Fruit fly (Drosophila melanogaster) whole organism, embryonic: ENCODE data around the gene CG10730.

Source experiments
- B-H1 ChIP-seq: fragments of 200-800 bp; sonication (Bioruptor generic); IDR thresholded peaks from 3 replicates; pipeline ENCODE4 v1.3.6; 2022; ENCODE audit warnings: missing biosample characterization, missing genetic modification characterization
- CG11456 ChIP-seq: fragments of 200-800 bp; sonication (Bioruptor generic); IDR thresholded peaks from 3 replicates; pipeline ENCODE4 v1.3.6; 2022; ENCODE audit warnings: missing biosample characterization, missing genetic modification characterization
- CG11560 ChIP-seq: fragments of 200-800 bp; sonication (Bioruptor generic); IDR thresholded peaks from 3 replicates; pipeline ENCODE4 v1.3.6; 2022; ENCODE audit warnings: missing biosample characterization, missing genetic modification characterization
- CG1233 ChIP-seq: fragments of 200-800 bp; sonication (Bioruptor generic); optimal IDR thresholded peaks from 4 replicates; lab custom pipeline; 2018; ENCODE audit warnings: missing biosample characterization, mild to moderate bottlenecking, missing genetic modification characterization
- CG13287 ChIP-seq: fragments of 200-800 bp; sonication (Bioruptor generic); IDR thresholded peaks from 2 replicates; pipeline ENCODE4 v1.3.6; 2022; ENCODE audit warnings: missing biosample characterization, missing genetic modification characterization; ENCODE audit not compliant: partially characterized antibody
- CG13624 ChIP-seq: fragments of 200-800 bp; sonication (Bioruptor generic); optimal IDR thresholded peaks from 2 replicates; lab custom pipeline; 2016; ENCODE audit warnings: missing biosample characterization, missing genetic modification characterization
- CG14441 ChIP-seq: fragments of 200-800 bp; sonication (Bioruptor generic); IDR thresholded peaks from 2 replicates; pipeline ENCODE4 v1.3.6; 2022; ENCODE audit warnings: missing biosample characterization, missing genetic modification characterization
- CG15011 ChIP-seq: fragments of 200-800 bp; sonication (Bioruptor generic); optimal IDR thresholded peaks from 3 replicates; lab custom pipeline; 2018; ENCODE audit warnings: missing biosample characterization, mild to moderate bottlenecking, missing genetic modification characterization
- CG1529 ChIP-seq: fragments of 200-800 bp; sonication (Bioruptor generic); optimal IDR thresholded peaks from 3 replicates; lab custom pipeline; 2018; ENCODE audit warnings: missing biosample characterization, missing genetic modification characterization
- CG1647 ChIP-seq: fragments of 200-800 bp; sonication (Bioruptor generic); optimal IDR thresholded peaks from 3 replicates; lab custom pipeline; 2016; ENCODE audit warnings: missing biosample characterization, missing genetic modification characterization
- CG17568 ChIP-seq: fragments of 200-800 bp; sonication (Bioruptor generic); optimal IDR thresholded peaks from 2 replicates; lab custom pipeline; 2018; ENCODE audit warnings: missing biosample characterization, mild to moderate bottlenecking, missing genetic modification characterization, moderate library complexity
- CG2889 ChIP-seq: fragments of 200-800 bp; sonication (Bioruptor generic); IDR thresholded peaks from 3 replicates; pipeline ENCODE4 v1.3.6; 2022; ENCODE audit warnings: missing biosample characterization, missing genetic modification characterization
- CG31441 ChIP-seq: fragments of 200-800 bp; sonication (Bioruptor generic); IDR thresholded peaks from 2 replicates; pipeline ENCODE4 v1.3.6; 2022; ENCODE audit warnings: missing biosample characterization, missing genetic modification characterization
- CG33557 ChIP-seq: fragments of 200-800 bp; sonication (Bioruptor generic); optimal IDR thresholded peaks from 2 replicates; lab custom pipeline; 2019; ENCODE audit warnings: missing biosample characterization, mild to moderate bottlenecking, missing genetic modification characterization, moderate library complexity
- CG4282 ChIP-seq: fragments of 200-800 bp; sonication (Bioruptor generic); optimal IDR thresholded peaks from 2 replicates; lab custom pipeline; 2016; ENCODE audit warnings: missing biosample characterization, missing genetic modification characterization
- CG4328 ChIP-seq: fragments of 200-800 bp; sonication (Bioruptor generic); optimal IDR thresholded peaks from 3 replicates; lab custom pipeline; 2017; ENCODE audit warnings: missing biosample characterization, missing genetic modification reagents, missing genetic modification characterization
- CG4820 ChIP-seq: fragments of 200-800 bp; sonication (Bioruptor generic); optimal IDR thresholded peaks from 3 replicates; lab custom pipeline; 2016; ENCODE audit warnings: missing biosample characterization, missing genetic modification characterization
- CG7271 ChIP-seq: fragments of 200-800 bp; sonication (Bioruptor generic); optimal IDR thresholded peaks from 2 replicates; lab custom pipeline; 2018; ENCODE audit warnings: missing biosample characterization, mild to moderate bottlenecking, missing genetic modification characterization, moderate library complexity
- CG8388 ChIP-seq: fragments of 200-800 bp; sonication (Bioruptor generic); optimal IDR thresholded peaks from 2 replicates; lab custom pipeline; 2019; ENCODE audit warnings: missing biosample characterization, mild to moderate bottlenecking, missing genetic modification characterization, moderate library complexity
- CG8765 ChIP-seq: fragments of 200-800 bp; sonication (Bioruptor generic); IDR thresholded peaks from 2 replicates; pipeline ENCODE4 v1.3.6; 2022; ENCODE audit warnings: missing biosample characterization, missing genetic modification characterization
- CG9797 ChIP-seq: fragments of 200-800 bp; sonication (Bioruptor generic); optimal IDR thresholded peaks from 3 replicates; lab custom pipeline; 2018; ENCODE audit warnings: missing biosample characterization, mild to moderate bottlenecking, missing genetic modification characterization
- CoRest ChIP-seq: fragments of 200-800 bp; sonication (Bioruptor generic); optimal IDR thresholded peaks from 3 replicates; lab custom pipeline; 2018; ENCODE audit warnings: missing biosample characterization, mild to moderate bottlenecking, missing genetic modification characterization, moderate library complexity
- Dref ChIP-seq: fragments of 200-800 bp; sonication (Bioruptor generic); IDR thresholded peaks from 2 replicates; pipeline ENCODE4 v1.3.6; 2022; ENCODE audit warnings: missing biosample characterization, missing genetic modification characterization
- GATAe ChIP-seq: fragments of 200-800 bp; sonication (Bioruptor generic); conservative IDR thresholded peaks from 2 replicates; pipeline ENCODE4 v1.3.6; 2022; ENCODE audit warnings: missing biosample characterization, missing genetic modification characterization
- Jarid2 ChIP-seq: fragments of 200-800 bp; sonication (Bioruptor generic); optimal IDR thresholded peaks from 3 replicates; lab custom pipeline; 2017; ENCODE audit warnings: mild to moderate bottlenecking, missing biosample characterization, missing genetic modification reagents, missing genetic modification characterization
- Max ChIP-seq: fragments of 200-800 bp; sonication (Bioruptor generic); optimal IDR thresholded peaks from 2 replicates; lab custom pipeline; 2016; ENCODE audit warnings: missing biosample characterization, mild to moderate bottlenecking, missing genetic modification characterization
- Mrtf ChIP-seq: fragments of 200-800 bp; sonication (Bioruptor generic); IDR thresholded peaks from 3 replicates; pipeline ENCODE4 v1.3.6; 2022; ENCODE audit warnings: missing biosample characterization, missing genetic modification characterization
- Pdp1 ChIP-seq, 2 experiments: fragments of 200-800 bp; sonication (Bioruptor generic); optimal IDR thresholded peaks; 3 replicates each; lab custom pipeline; 2016; ENCODE audit warnings: missing biosample characterization in 2 of 2, missing genetic modification characterization in 2 of 2, mild to moderate bottlenecking in 1 of 2, moderate library complexity in 1 of 2
- Poxn ChIP-seq: fragments of 200-800 bp; sonication (Bioruptor generic); IDR thresholded peaks from 2 replicates; pipeline ENCODE4 v1.3.6; 2022; ENCODE audit warnings: missing biosample characterization, missing genetic modification characterization
- Sox102F ChIP-seq: fragments of 200-800 bp; sonication (Bioruptor generic); optimal IDR thresholded peaks from 2 replicates; lab custom pipeline; 2018; ENCODE audit warnings: missing biosample characterization, mild to moderate bottlenecking, missing genetic modification characterization, moderate library complexity
- Usf ChIP-seq: fragments of 200-800 bp; sonication (Bioruptor generic); optimal IDR thresholded peaks from 2 replicates; lab custom pipeline; 2017; ENCODE audit warnings: missing genotype, missing biosample characterization, missing genetic modification characterization
- Vsx1 ChIP-seq: fragments of 200-800 bp; sonication (Bioruptor generic); optimal IDR thresholded peaks from 2 replicates; lab custom pipeline; 2017; ENCODE audit warnings: missing biosample characterization, mild to moderate bottlenecking, missing genetic modification characterization, missing genetic modification reagents
- bigmax ChIP-seq: fragments of 200-800 bp; sonication (Bioruptor generic); optimal IDR thresholded peaks from 2 replicates; lab custom pipeline; 2018; ENCODE audit warnings: missing biosample characterization, mild to moderate bottlenecking, missing genetic modification characterization
- br ChIP-seq: fragments of >200 bp; optimal IDR thresholded peaks from 2 replicates; lab custom pipeline; 2017
- cato ChIP-seq: fragments of 200-800 bp; sonication (Bioruptor generic); optimal IDR thresholded peaks from 2 replicates; lab custom pipeline; 2016; ENCODE audit warnings: missing biosample characterization, missing genetic modification characterization, borderline replicate concordance
- chif ChIP-seq, 2 experiments: fragments of 200-800 bp; sonication (Bioruptor generic); optimal IDR thresholded peaks; 3 replicates each; lab custom pipeline; 2016; ENCODE audit warnings: missing biosample characterization in 2 of 2, missing genetic modification characterization in 2 of 2
- cwo ChIP-seq: fragments of 200-800 bp; sonication (Bioruptor generic); optimal IDR thresholded peaks from 3 replicates; lab custom pipeline; 2017; ENCODE audit warnings: missing biosample characterization, missing genetic modification characterization, mild to moderate bottlenecking, moderate library complexity, missing genetic modification reagents
- dan ChIP-seq: fragments of 200-800 bp; sonication (Bioruptor generic); IDR thresholded peaks from 2 replicates; pipeline ENCODE4 v1.3.6; 2022; ENCODE audit warnings: missing biosample characterization, missing genetic modification characterization
- fd102C ChIP-seq: fragments of 200-800 bp; sonication (Bioruptor generic); optimal IDR thresholded peaks from 2 replicates; lab custom pipeline; 2018; ENCODE audit warnings: missing biosample characterization, mild to moderate bottlenecking, missing genetic modification characterization, moderate library complexity
- fru ChIP-seq: fragments of >200 bp; optimal IDR thresholded peaks from 2 replicates; lab custom pipeline; 2017
- gsb ChIP-seq: fragments of 200-800 bp; sonication (Bioruptor generic); IDR thresholded peaks from 2 replicates; pipeline ENCODE4 v1.3.6; 2022; ENCODE audit warnings: missing biosample characterization, missing genetic modification characterization
- hb ChIP-seq: fragments of 200-800 bp; sonication (Bioruptor generic); IDR thresholded peaks from 3 replicates; pipeline ENCODE4 v1.3.6; 2022; ENCODE audit warnings: missing biosample characterization, missing genetic modification characterization; ENCODE audit not compliant: partially characterized antibody
- jigr1 ChIP-seq: fragments of 200-800 bp; sonication (Bioruptor generic); IDR thresholded peaks from 3 replicates; pipeline ENCODE4 v1.3.6; 2022; ENCODE audit warnings: missing biosample characterization, missing genetic modification characterization
- lbe ChIP-seq: fragments of 200-800 bp; sonication (Bioruptor generic); optimal IDR thresholded peaks from 2 replicates; lab custom pipeline; 2016; ENCODE audit warnings: missing biosample characterization, mild to moderate bottlenecking, missing genetic modification characterization
- maf-S ChIP-seq: fragments of 200-800 bp; sonication (Bioruptor generic); optimal IDR thresholded peaks from 2 replicates; lab custom pipeline; 2016; ENCODE audit warnings: missing biosample characterization, missing genetic modification characterization
- rib ChIP-seq: fragments of 200-800 bp; sonication (Bioruptor generic); IDR thresholded peaks from 2 replicates; pipeline ENCODE4 v1.3.6; 2022; ENCODE audit warnings: missing biosample characterization, missing genetic modification characterization
- sd ChIP-seq: fragments of 200-800 bp; sonication (Bioruptor generic); optimal IDR thresholded peaks from 3 replicates; lab custom pipeline; 2018; ENCODE audit warnings: missing biosample characterization, mild to moderate bottlenecking, missing genetic modification characterization, moderate library complexity
- slp2 ChIP-seq: fragments of 200-800 bp; sonication (Bioruptor generic); optimal IDR thresholded peaks from 2 replicates; lab custom pipeline; 2016; ENCODE audit warnings: missing biosample characterization, missing genetic modification characterization
- twi ChIP-seq: fragments of 200-800 bp; optimal IDR thresholded peaks from 2 replicates; lab custom pipeline; 2019; ENCODE audit warnings: missing biosample characterization, mild to moderate bottlenecking, missing genetic modification characterization, moderate library complexity
- wor ChIP-seq: fragments of 200-800 bp; sonication (Bioruptor generic); IDR thresholded peaks from 2 replicates; pipeline ENCODE4 v1.3.6; 2022; ENCODE audit warnings: missing biosample characterization, missing genetic modification characterization

Gene CG10730

DNA sequence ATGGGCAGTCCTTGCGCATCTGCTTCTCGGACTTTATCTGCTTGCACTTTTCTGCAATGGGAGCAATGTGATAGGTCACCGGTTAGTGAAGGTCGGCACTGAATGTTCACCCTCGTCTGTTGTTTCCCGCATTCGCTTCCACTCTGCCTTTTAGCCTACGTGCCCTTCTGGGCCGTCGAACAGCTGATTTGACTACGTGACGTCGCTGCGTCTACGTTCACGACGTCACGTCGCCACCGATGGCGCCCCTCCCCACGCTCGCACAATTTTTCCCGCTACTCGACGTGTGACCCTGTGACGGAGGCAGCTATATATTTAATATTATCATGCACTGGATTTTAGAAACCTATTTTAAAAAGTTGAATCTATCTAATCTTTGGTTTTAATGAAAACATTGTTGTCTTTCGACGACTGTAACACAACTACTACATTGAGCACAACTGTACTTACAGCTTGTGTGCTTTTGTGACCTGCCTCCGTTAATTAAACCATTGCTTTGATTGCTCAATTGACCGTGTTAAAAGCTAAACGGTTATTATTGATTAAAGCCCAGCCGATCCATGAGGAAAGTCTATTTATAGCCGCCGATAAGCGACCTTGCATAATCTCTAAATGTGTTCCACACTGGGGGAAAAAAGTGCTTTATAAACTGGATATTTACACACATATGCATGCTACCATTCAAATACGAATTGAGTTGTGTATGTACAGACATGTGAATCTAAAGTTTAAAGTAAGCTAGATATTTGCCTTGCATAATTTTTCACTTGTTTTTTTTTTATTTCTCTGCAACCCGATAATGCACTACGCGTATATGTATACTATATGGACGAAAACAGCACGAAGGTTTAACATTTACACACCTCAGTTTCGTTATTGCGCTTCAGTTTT is 11.2 kb upstream of the CG10730 start (continued):
- peak; percentile 47 for TF ChIP-seq lbe (GFP tag; lab: Kevin White, UChicago)
- TF ChIP-seq CG11560 (tag; lab: Robert Waterston, UW): no peak
- TF ChIP-seq CG31441 (GFP tag; lab: Robert Waterston, UW): no peak
- TF ChIP-seq Dref (GFP tag; lab: Robert Waterston, UW): no peak
- no peak for TF ChIP-seq slp2
- no peak for TF ChIP-seq Max (GFP tag; lab: Kevin White, UChicago)
- no peak for TF ChIP-seq CG33557
- no peak for TF ChIP-seq gsb (GFP tag; lab: Robert Waterston, UW)
- no peak for TF ChIP-seq jigr1
- peak; percentile 32 for TF ChIP-seq CoRest (tag; lab: Kevin White, UChicago)
- no peak for TF ChIP-seq GATAe (GFP tag; lab: Robert Waterston, UW)
- TF ChIP-seq CG8388 (GFP tag; lab: Kevin White, UChicago): no peak
- TF ChIP-seq rib: no peak
- TF ChIP-seq CG15011: no peak
- TF ChIP-seq CG8765 (GFP tag; lab: Robert Waterston, UW): no peak
- TF ChIP-seq Poxn (GFP tag; lab: Robert Waterston, UW): no peak
- no peak for TF ChIP-seq wor (GFP tag; lab: Robert Waterston, UW)
- TF ChIP-seq CG4328 (GFP tag; lab: Kevin White, UChicago): no peak
- TF ChIP-seq CG11456 (GFP tag; lab: Robert Waterston, UW): no peak
- peak; percentile 18 for TF ChIP-seq CG17568 (GFP tag; lab: Kevin White, UChicago)
- TF ChIP-seq CG13624 (GFP tag; lab: Kevin White, UChicago): no peak
- TF ChIP-seq CG4282 (GFP tag; lab: Kevin White, UChicago): no peak
- no peak for TF ChIP-seq fd102C (GFP tag; lab: Kevin White, UChicago)
- no peak for TF ChIP-seq CG4820
- TF ChIP-seq Sox102F: peak; percentile 47
- no peak for TF ChIP-seq CG2889 (GFP tag; lab: Robert Waterston, UW)
- TF ChIP-seq CG7271 (tag; lab: Kevin White, UChicago): no peak
- no peak for TF ChIP-seq CG1233
- TF ChIP-seq CG9797 (GFP tag; lab: Kevin White, UChicago): no peak
- no peak for TF ChIP-seq fru (lab: Kevin White, UChicago)
- peak in 1 of 2 experiments; percentile 85 for TF ChIP-seq Pdp1 (GFP tag; optimal IDR thresholded peaks at IDR 0.05; lab: Kevin White, UChicago)
- 0 out of 3 replicates have a peak, but pooled peaks have one; percentile 29 for TF ChIP-seq Mrtf (GFP tag; lab: Robert Waterston, UW)
- no peak; the same call in 1 of the 2 replicates for TF ChIP-seq CG13287 (GFP tag; lab: Robert Waterston, UW)
- TF ChIP-seq B-H1 (GFP tag; lab: Robert Waterston, UW): no peak; the same call in 2 of the 3 replicates
- no peak for TF ChIP-seq Vsx1 (GFP tag; lab: Kevin White, UChicago)
- TF ChIP-seq CG14441 (GFP tag; lab: Robert Waterston, UW): 0 out of 2 replicates have a peak, but pooled peaks have one; percentile 8
- TF ChIP-seq cwo (GFP tag; lab: Kevin White, UChicago): no peak
- no peak for TF ChIP-seq sd (tag; lab: Kevin White, UChicago)
- no peak for TF ChIP-seq twi (tag; lab: Kevin White, UChicago)
- TF ChIP-seq bigmax: no peak
- no peak for TF ChIP-seq Jarid2 (GFP tag; lab: Kevin White, UChicago)
- no peak for TF ChIP-seq dan (GFP tag; lab: Robert Waterston, UW)
- no peak for TF ChIP-seq chif (GFP tag; optimal IDR thresholded peaks at IDR 0.05; lab: Kevin White, UChicago)
- TF ChIP-seq hb (GFP tag; lab: Robert Waterston, UW): no peak
- TF ChIP-seq cato (GFP tag; lab: Kevin White, UChicago): no peak
- no peak for TF ChIP-seq br (lab: Kevin White, UChicago)
- TF ChIP-seq Usf (GFP tag; lab: Kevin White, UChicago): no peak
- TF ChIP-seq CG1647: no peak
- TF ChIP-seq maf-S (GFP tag; lab: Kevin White, UChicago): no peak
- no peak for TF ChIP-seq CG1529 (GFP tag; lab: Kevin White, UChicago)
